Worm (Caenorhabditis elegans) whole organism, early embryonic: ENCODE data around the gene B0252.1.

Source experiments
- B0310.2 ChIP-seq: sonication (generic microtip); optimal IDR thresholded peaks from 2 replicates; lab custom pipeline; 2016; ENCODE audit warnings: mild to moderate bottlenecking, missing genetic modification characterization, missing compliant biosample characterization
- F13C5.2 ChIP-seq: sonication (generic microtip); optimal IDR thresholded peaks from 2 replicates; lab custom pipeline; 2017; ENCODE audit warnings: mild to moderate bottlenecking, missing genetic modification characterization, inconsistent platforms, missing compliant biosample characterization
- aly-1 ChIP-seq: sonication (generic microtip); optimal IDR thresholded peaks from 2 replicates; lab custom pipeline; 2016; ENCODE audit warnings: missing genetic modification characterization, missing compliant biosample characterization
- ama-1 ChIP-seq: fragments of 150-350 bp; optimal IDR thresholded peaks from 2 replicates; lab custom pipeline; 2014
- ceh-13 ChIP-seq: fragments of 200-800 bp; sonication (Bioruptor generic); optimal IDR thresholded peaks from 2 replicates; lab custom pipeline; 2018; ENCODE audit warnings: mild to moderate bottlenecking, missing genetic modification characterization, missing compliant biosample characterization
- ceh-36 ChIP-seq: sonication (generic microtip); optimal IDR thresholded peaks from 2 replicates; lab custom pipeline; 2016; ENCODE audit warnings: missing genetic modification characterization, inconsistent platforms, missing compliant biosample characterization
- ets-7 ChIP-seq: sonication (generic microtip); optimal IDR thresholded peaks from 2 replicates; lab custom pipeline; 2016; ENCODE audit warnings: missing genotype, missing genetic modification characterization, missing compliant biosample characterization
- flt-1 ChIP-seq: fragments of 200-800 bp; sonication (Bioruptor generic); IDR thresholded peaks from 2 replicates; pipeline ENCODE4 v1.3.6; 2022; ENCODE audit warnings: missing genetic modification characterization, missing compliant biosample characterization
- hmbx-1 ChIP-seq: sonication (generic microtip); optimal IDR thresholded peaks from 2 replicates; lab custom pipeline; 2016; ENCODE audit warnings: mild to moderate bottlenecking, missing genetic modification characterization, missing compliant biosample characterization
- hmg-4 ChIP-seq: fragments of 200-800 bp; sonication (Bioruptor generic); optimal IDR thresholded peaks from 2 replicates; lab custom pipeline; 2018; ENCODE audit warnings: mild to moderate bottlenecking, missing genetic modification characterization, missing compliant biosample characterization
- hnd-1 ChIP-seq: sonication (generic microtip); optimal IDR thresholded peaks from 2 replicates; lab custom pipeline; 2016; ENCODE audit warnings: missing genetic modification characterization, missing compliant biosample characterization
- pes-1 ChIP-seq: fragments of 200-800 bp; sonication (Bioruptor generic); IDR thresholded peaks from 2 replicates; pipeline ENCODE4 v1.3.6; 2022; ENCODE audit warnings: missing genetic modification reagents, missing genetic modification characterization, missing compliant biosample characterization
- scrt-1 ChIP-seq: fragments of 200-800 bp; sonication (Bioruptor generic); IDR thresholded peaks from 2 replicates; pipeline ENCODE4 v1.3.6; 2022; ENCODE audit warnings: missing genetic modification characterization, missing compliant biosample characterization
- sea-1 ChIP-seq: fragments of 200-800 bp; sonication (Bioruptor generic); conservative IDR thresholded peaks from 2 replicates; pipeline ENCODE4 v1.3.6; 2022; ENCODE audit warnings: missing genetic modification characterization, missing compliant biosample characterization
- tbx-11 ChIP-seq: fragments of 200-800 bp; sonication (Bioruptor generic); IDR thresholded peaks from 2 replicates; pipeline ENCODE4 v1.3.6; 2022; ENCODE audit warnings: missing genetic modification characterization, missing compliant biosample characterization
- tbx-37 ChIP-seq: fragments of 200-800 bp; sonication (Bioruptor generic); conservative IDR thresholded peaks from 2 replicates; pipeline ENCODE4 v1.3.6; 2022; ENCODE audit warnings: missing genetic modification reagents, missing genetic modification characterization, missing compliant biosample characterization
- tra-4 ChIP-seq: sonication (generic microtip); optimal IDR thresholded peaks from 2 replicates; lab custom pipeline; 2017; ENCODE audit warnings: missing genetic modification characterization, missing compliant biosample characterization

B0252.1 gene

ce11 chrII:6955084-6955697 lies 35.7 kb downstream of the B0252.1 start:
- TF ChIP-seq ceh-36, result no peak
- TF ChIP-seq scrt-1 (GFP tag; lab: Robert Waterston, UW), result no peak
- no peak for TF ChIP-seq hmbx-1 (tag; lab: Kevin White, UChicago)
- no peak for TF ChIP-seq hmg-4
- no peak for TF ChIP-seq F13C5.2
- no peak for TF ChIP-seq sea-1 (GFP tag; lab: Robert Waterston, UW)
- no peak for TF ChIP-seq tbx-11 (GFP tag; lab: Robert Waterston, UW)
- no peak for TF ChIP-seq ceh-13 (GFP tag; lab: Kevin White, UChicago)
- no peak for TF ChIP-seq aly-1
- TF ChIP-seq tbx-37, result no peak
- no peak for TF ChIP-seq ets-7 (tag; lab: Kevin White, UChicago)
- TF ChIP-seq B0310.2 (tag; lab: Kevin White, UChicago), result no peak
- no peak for TF ChIP-seq hnd-1 (tag; lab: Kevin White, UChicago)

- TF ChIP-seq B0310.2 (tag; lab: Kevin White, UChicago) (no peak), flt-1 (GFP tag; lab: Robert Waterston, UW) (no peak), tra-4 (tag; lab: Kevin White, UChicago) (no peak), F13C5.2 (no peak), ets-7 (tag; lab: Kevin White, UChicago) (no peak), tbx-11 (GFP tag; lab: Robert Waterston, UW) (no peak), ama-1 (lab: Kevin White, UChicago) (no peak), tbx-37 (no peak), pes-1 (GFP tag; lab: Robert Waterston, UW) (no peak), ceh-36 (no peak), ceh-13 (GFP tag; lab: Kevin White, UChicago) (no peak), sea-1 (GFP tag; lab: Robert Waterston, UW) (no peak), hmg-4 (no peak), hnd-1 (tag; lab: Kevin White, UChicago) (no peak)
These were observed 38.7 kb downstream of the B0252.1 start for ce11 chrII:6958136-6958535.

- TF ChIP-seq pes-1 (GFP tag; lab: Robert Waterston, UW), result no peak
- no peak for TF ChIP-seq F13C5.2
- no peak for TF ChIP-seq hmbx-1 (tag; lab: Kevin White, UChicago)
- TF ChIP-seq aly-1, result no peak
- TF ChIP-seq ceh-13 (GFP tag; lab: Kevin White, UChicago), result no peak
- no peak for TF ChIP-seq ceh-36
- TF ChIP-seq flt-1 (GFP tag; lab: Robert Waterston, UW), result no peak
- no peak for TF ChIP-seq tbx-11 (GFP tag; lab: Robert Waterston, UW)
- no peak for TF ChIP-seq sea-1 (GFP tag; lab: Robert Waterston, UW)
- TF ChIP-seq tra-4 (tag; lab: Kevin White, UChicago), result no peak
- TF ChIP-seq ama-1 (lab: Kevin White, UChicago), result no peak
These were observed 46.1 kb downstream of the B0252.1 start, which contains the start of gene tra-2 for ce11 chrII:6965573-6965972. Gene tra-2, minus strand, starts transcription at chrII:6965673.

- no peak for TF ChIP-seq aly-1
- TF ChIP-seq pes-1 (GFP tag; lab: Robert Waterston, UW), result no peak
- no peak for TF ChIP-seq scrt-1 (GFP tag; lab: Robert Waterston, UW)
- TF ChIP-seq hmbx-1 (tag; lab: Kevin White, UChicago), result no peak
- no peak for TF ChIP-seq tbx-11 (GFP tag; lab: Robert Waterston, UW)
- no peak for TF ChIP-seq F13C5.2
- no peak for TF ChIP-seq flt-1 (GFP tag; lab: Robert Waterston, UW)
- TF ChIP-seq ets-7 (tag; lab: Kevin White, UChicago), result no peak
- TF ChIP-seq hnd-1 (tag; lab: Kevin White, UChicago), result no peak
- no peak for TF ChIP-seq ama-1 (lab: Kevin White, UChicago)
- no peak for TF ChIP-seq tra-4 (tag; lab: Kevin White, UChicago)
- TF ChIP-seq sea-1 (GFP tag; lab: Robert Waterston, UW), result no peak
- TF ChIP-seq tbx-37, result no peak
- no peak for TF ChIP-seq hmg-4
- no peak for TF ChIP-seq B0310.2 (tag; lab: Kevin White, UChicago)
- no peak for TF ChIP-seq ceh-13 (GFP tag; lab: Kevin White, UChicago)
- TF ChIP-seq ceh-36, result no peak
These were observed 48.1 kb downstream of the B0252.1 start, which contains the start of gene eif-2Bgamma for ce11 chrII:6967618-6968017. Gene eif-2Bgamma, minus strand, starts transcription at chrII:6967648.

- peak; percentile 45; the same call in 1 of the 2 replicates for TF ChIP-seq flt-1 (GFP tag; lab: Robert Waterston, UW)
- TF ChIP-seq tra-4 (tag; lab: Kevin White, UChicago), result peak; percentile 69
- 0 out of 2 replicates have a peak, but pooled peaks have one; percentile 29 for TF ChIP-seq tbx-37
- peak; percentile 45 for TF ChIP-seq aly-1
- peak; percentile 89 for TF ChIP-seq ceh-36
- peak; percentile 45 for TF ChIP-seq hmbx-1 (tag; lab: Kevin White, UChicago)
- TF ChIP-seq hmg-4, result peak; percentile 94
- TF ChIP-seq hnd-1 (tag; lab: Kevin White, UChicago), result no peak
- TF ChIP-seq ama-1 (lab: Kevin White, UChicago), result peak; percentile 99
- TF ChIP-seq scrt-1 (GFP tag; lab: Robert Waterston, UW), result peak; percentile 73; the same call in 1 of the 2 replicates
- peak; percentile 50 for TF ChIP-seq B0310.2 (tag; lab: Kevin White, UChicago)
- peak; percentile 34 for TF ChIP-seq ceh-13 (GFP tag; lab: Kevin White, UChicago)
- TF ChIP-seq F13C5.2, result peak; percentile 34
- no peak for TF ChIP-seq ets-7 (tag; lab: Kevin White, UChicago)
- 0 out of 2 replicates have a peak, but pooled peaks have one; percentile 30 for TF ChIP-seq tbx-11 (GFP tag; lab: Robert Waterston, UW)
- TF ChIP-seq sea-1 (GFP tag; lab: Robert Waterston, UW), result 0 out of 2 replicates have a peak, but pooled peaks have one; percentile 25
- peak; percentile 77 for TF ChIP-seq pes-1 (GFP tag; lab: Robert Waterston, UW)
These were observed 48.8 kb downstream of the B0252.1 start for ce11 chrII:6968191-6968675.

- no peak for TF ChIP-seq flt-1 (GFP tag; lab: Robert Waterston, UW)
- TF ChIP-seq scrt-1 (GFP tag; lab: Robert Waterston, UW), result no peak
- TF ChIP-seq ets-7 (tag; lab: Kevin White, UChicago), result no peak
- TF ChIP-seq pes-1 (GFP tag; lab: Robert Waterston, UW), result no peak
- TF ChIP-seq tra-4 (tag; lab: Kevin White, UChicago), result no peak
- TF ChIP-seq ceh-13 (GFP tag; lab: Kevin White, UChicago), result no peak
- TF ChIP-seq ama-1 (lab: Kevin White, UChicago), result no peak
- no peak for TF ChIP-seq ceh-36
- no peak for TF ChIP-seq F13C5.2
- TF ChIP-seq tbx-37, result no peak
- TF ChIP-seq hmg-4, result no peak
These were observed 51.0 kb downstream of the B0252.1 start, which contains the start of gene C15F1.5 for ce11 chrII:6970515-6970914. Gene C15F1.5, minus strand, starts transcription at chrII:6970615.
